Fruit fly (Drosophila melanogaster) whole organism, prepupa: ENCODE data around the gene CG6204.
A peak's percentile ranks its signal among the peaks of the same experiment; 100 is the strongest.

Experiments used
- CG10631 ChIP-seq: fragments of 200-800 bp; sonication (Bioruptor generic); optimal IDR thresholded peaks from 2 replicates; lab custom pipeline; 2016; ENCODE audit warnings: missing biosample characterization, missing genetic modification characterization
- CG10669 ChIP-seq: fragments of 200-800 bp; sonication (Bioruptor generic); optimal IDR thresholded peaks from 3 replicates; lab custom pipeline; 2018; ENCODE audit warnings: missing biosample characterization, mild to moderate bottlenecking, missing genetic modification characterization, moderate library complexity
- CG11294 ChIP-seq: fragments of 200-800 bp; sonication (Bioruptor generic); IDR thresholded peaks from 2 replicates; pipeline ENCODE4 v1.3.6; 2022; ENCODE audit warnings: missing biosample characterization, missing genetic modification characterization
- CG15336 ChIP-seq: fragments of 200-800 bp; sonication (Bioruptor generic); IDR thresholded peaks from 2 replicates; pipeline ENCODE4 v1.3.6; 2022; ENCODE audit warnings: missing biosample characterization, missing genetic modification characterization
- CG1621 ChIP-seq: fragments of 200-800 bp; sonication (Bioruptor generic); optimal IDR thresholded peaks from 3 replicates; lab custom pipeline; 2018; ENCODE audit warnings: missing biosample characterization, mild to moderate bottlenecking, missing genetic modification characterization
- CG16779 ChIP-seq: fragments of 200-800 bp; sonication (Bioruptor generic); optimal IDR thresholded peaks from 3 replicates; lab custom pipeline; 2017; ENCODE audit warnings: missing biosample characterization, mild to moderate bottlenecking, missing genetic modification characterization
- CG3032 ChIP-seq: fragments of 200-800 bp; optimal IDR thresholded peaks from 2 replicates; lab custom pipeline; 2019; ENCODE audit warnings: missing biosample characterization, mild to moderate bottlenecking, missing genetic modification characterization, moderate library complexity
- CG31627 ChIP-seq: fragments of 200-800 bp; sonication (Bioruptor generic); optimal IDR thresholded peaks from 3 replicates; lab custom pipeline; 2016; ENCODE audit warnings: missing biosample characterization, missing genetic modification characterization
- CG32006 ChIP-seq: fragments of 200-800 bp; sonication (Bioruptor generic); optimal IDR thresholded peaks from 3 replicates; lab custom pipeline; 2017; ENCODE audit warnings: missing biosample characterization, mild to moderate bottlenecking, missing genetic modification characterization
- CG34406 ChIP-seq: fragments of 200-800 bp; sonication (Bioruptor generic); optimal IDR thresholded peaks from 3 replicates; lab custom pipeline; 2016; ENCODE audit warnings: missing biosample characterization, missing genetic modification characterization
- CG3919 ChIP-seq: fragments of 200-800 bp; sonication (Bioruptor generic); optimal IDR thresholded peaks from 3 replicates; lab custom pipeline; 2016; ENCODE audit warnings: missing biosample characterization, missing genetic modification characterization
- CG4318 ChIP-seq: fragments of 200-800 bp; sonication (Bioruptor generic); optimal IDR thresholded peaks from 3 replicates; lab custom pipeline; 2017; ENCODE audit warnings: missing biosample characterization, mild to moderate bottlenecking, missing genetic modification characterization
- CG6163 ChIP-seq: fragments of 200-800 bp; sonication (Bioruptor generic); IDR thresholded peaks from 3 replicates; pipeline ENCODE4 v1.3.6; 2022; ENCODE audit warnings: missing biosample characterization, missing genetic modification characterization
- CG6276 ChIP-seq: fragments of 200-800 bp; sonication (Bioruptor generic); optimal IDR thresholded peaks from 2 replicates; lab custom pipeline; 2017; ENCODE audit warnings: missing biosample characterization, mild to moderate bottlenecking, missing genetic modification characterization
- CG6792 ChIP-seq: fragments of 200-800 bp; sonication (Bioruptor generic); optimal IDR thresholded peaks from 3 replicates; lab custom pipeline; 2016; ENCODE audit warnings: missing biosample characterization, missing genetic modification characterization
- CG6808 ChIP-seq: fragments of 200-800 bp; sonication (Bioruptor generic); optimal IDR thresholded peaks from 3 replicates; lab custom pipeline; 2017; ENCODE audit warnings: missing biosample characterization, missing genetic modification characterization, mild to moderate bottlenecking, moderate library complexity, missing genetic modification reagents
- CG6854 ChIP-seq: fragments of 200-800 bp; sonication (Bioruptor generic); optimal IDR thresholded peaks from 2 replicates; lab custom pipeline; 2017; ENCODE audit warnings: missing biosample characterization, mild to moderate bottlenecking, missing genetic modification characterization
- CG7368 ChIP-seq: fragments of 200-800 bp; sonication (Bioruptor generic); optimal IDR thresholded peaks from 3 replicates; lab custom pipeline; 2016; ENCODE audit warnings: missing biosample characterization, missing genetic modification characterization
- CG8119 ChIP-seq: fragments of 200-800 bp; sonication (Bioruptor generic); IDR thresholded peaks from 3 replicates; pipeline ENCODE4 v1.3.6; 2022; ENCODE audit warnings: missing biosample characterization, missing genetic modification characterization
- CG8319 ChIP-seq: fragments of 200-800 bp; sonication (Bioruptor generic); optimal IDR thresholded peaks from 3 replicates; lab custom pipeline; 2016; ENCODE audit warnings: missing biosample characterization, missing genetic modification characterization
- CG8632 ChIP-seq: fragments of 200-800 bp; sonication (Bioruptor generic); optimal IDR thresholded peaks from 3 replicates; lab custom pipeline; 2016; ENCODE audit warnings: missing biosample characterization, missing genetic modification characterization
- CG9139 ChIP-seq: fragments of 200-800 bp; sonication (Bioruptor generic); optimal IDR thresholded peaks from 3 replicates; lab custom pipeline; 2017; ENCODE audit warnings: missing biosample characterization, mild to moderate bottlenecking, missing genetic modification characterization
- Eip75B ChIP-seq: fragments of 200-800 bp; sonication (Bioruptor generic); optimal IDR thresholded peaks from 3 replicates; lab custom pipeline; 2016; ENCODE audit warnings: missing biosample characterization, missing genetic modification characterization
- Eip78C ChIP-seq: fragments of 200-800 bp; sonication (Bioruptor generic); peaks from one replicate; lab custom pipeline; 2016; ENCODE audit warnings: missing biosample characterization, missing genetic modification characterization
- Eip93F ChIP-seq: fragments of 200-800 bp; sonication (Bioruptor generic); optimal IDR thresholded peaks from 2 replicates; lab custom pipeline; 2016; ENCODE audit warnings: missing biosample characterization, mild to moderate bottlenecking, missing genetic modification characterization
- Ets96B ChIP-seq: fragments of 200-800 bp; optimal IDR thresholded peaks from 2 replicates; lab custom pipeline; 2019; ENCODE audit warnings: missing biosample characterization, mild to moderate bottlenecking, missing genetic modification characterization, moderate library complexity
- Gug ChIP-seq: fragments of 200-800 bp; sonication (Bioruptor generic); IDR thresholded peaks from 2 replicates; pipeline ENCODE4 v1.3.6; 2022; ENCODE audit warnings: missing biosample characterization, missing genetic modification characterization
- Hr38 ChIP-seq: sonication (Bioruptor generic); optimal IDR thresholded peaks from 2 replicates; lab custom pipeline; 2016; ENCODE audit warnings: missing biosample characterization, missing genetic modification characterization
- Hr4 ChIP-seq: fragments of 200-800 bp; sonication (Bioruptor generic); optimal IDR thresholded peaks from 3 replicates; lab custom pipeline; 2016; ENCODE audit warnings: missing biosample characterization, missing genetic modification characterization
- Lpt ChIP-seq: fragments of 200-800 bp; sonication (Bioruptor generic); optimal IDR thresholded peaks from 3 replicates; lab custom pipeline; 2016; ENCODE audit warnings: missing biosample characterization, missing genetic modification characterization
- Met ChIP-seq: fragments of 200-800 bp; sonication (Bioruptor generic); optimal IDR thresholded peaks from 3 replicates; lab custom pipeline; 2016; ENCODE audit warnings: missing biosample characterization, missing genetic modification characterization
- OdsH ChIP-seq: fragments of 200-800 bp; sonication (Bioruptor generic); optimal IDR thresholded peaks from 3 replicates; lab custom pipeline; 2016; ENCODE audit warnings: missing biosample characterization, missing genetic modification characterization
- Smox ChIP-seq: fragments of 200-800 bp; sonication (Bioruptor generic); optimal IDR thresholded peaks from 3 replicates; lab custom pipeline; 2016; ENCODE audit warnings: missing biosample characterization, missing genetic modification characterization
- Sox14 ChIP-seq: fragments of 200-800 bp; sonication (Bioruptor generic); optimal IDR thresholded peaks from 3 replicates; lab custom pipeline; 2016; ENCODE audit warnings: missing biosample characterization, missing genetic modification characterization
- Sox15 ChIP-seq: fragments of 200-800 bp; sonication (Bioruptor generic); optimal IDR thresholded peaks from 3 replicates; lab custom pipeline; 2016; ENCODE audit warnings: missing biosample characterization, missing genetic modification characterization
- acj6 ChIP-seq: fragments of 200-800 bp; sonication (Bioruptor generic); optimal IDR thresholded peaks from 3 replicates; lab custom pipeline; 2016; ENCODE audit warnings: missing biosample characterization, missing genetic modification characterization
- cyc ChIP-seq: fragments of 200-800 bp; sonication (Bioruptor generic); optimal IDR thresholded peaks from 3 replicates; lab custom pipeline; 2016; ENCODE audit warnings: missing biosample characterization, missing genetic modification characterization
- dsx ChIP-seq: fragments of 200-800 bp; optimal IDR thresholded peaks from 3 replicates; lab custom pipeline; 2019; ENCODE audit warnings: missing biosample characterization, mild to moderate bottlenecking, missing genetic modification characterization, moderate library complexity; ENCODE audit not compliant: poor library complexity, severe bottlenecking
- esn ChIP-seq: fragments of 200-800 bp; sonication (Bioruptor generic); optimal IDR thresholded peaks from 2 replicates; lab custom pipeline; 2016; ENCODE audit warnings: missing biosample characterization, mild to moderate bottlenecking, missing genetic modification characterization, moderate library complexity
- fd59A ChIP-seq: fragments of 200-800 bp; sonication (Bioruptor generic); optimal IDR thresholded peaks from 2 replicates; lab custom pipeline; 2017; ENCODE audit warnings: missing biosample characterization, mild to moderate bottlenecking, missing genetic modification characterization, missing genetic modification reagents
- fd85E ChIP-seq: fragments of 200-800 bp; sonication (Bioruptor generic); optimal IDR thresholded peaks from 3 replicates; lab custom pipeline; 2016; ENCODE audit warnings: missing biosample characterization, missing genetic modification characterization
- fkh ChIP-seq: fragments of 200-800 bp; sonication (Bioruptor generic); optimal IDR thresholded peaks from 3 replicates; lab custom pipeline; 2017; ENCODE audit warnings: missing biosample characterization, mild to moderate bottlenecking, missing genetic modification characterization, moderate library complexity
- lz ChIP-seq: fragments of 200-800 bp; sonication (Bioruptor generic); optimal IDR thresholded peaks from 3 replicates; lab custom pipeline; 2016; ENCODE audit warnings: missing biosample characterization, missing genetic modification characterization
- net ChIP-seq: fragments of 200-800 bp; sonication (Bioruptor generic); optimal IDR thresholded peaks from 3 replicates; lab custom pipeline; 2016; ENCODE audit warnings: missing biosample characterization, missing genetic modification characterization
- pdm3 ChIP-seq: fragments of 200-800 bp; sonication (Bioruptor generic); optimal IDR thresholded peaks from 3 replicates; lab custom pipeline; 2016; ENCODE audit warnings: missing biosample characterization, missing genetic modification characterization
- salr ChIP-seq, 2 experiments: fragments of 200-800 bp; sonication (Bioruptor generic); optimal IDR thresholded peaks; 3 replicates each; lab custom pipeline; 2016 to 2018; ENCODE audit warnings: missing biosample characterization in 2 of 2, missing genetic modification characterization in 2 of 2, mild to moderate bottlenecking in 1 of 2
- spab ChIP-seq: fragments of 200-800 bp; sonication (Bioruptor generic); optimal IDR thresholded peaks from 2 replicates; lab custom pipeline; 2017; ENCODE audit warnings: missing biosample characterization, mild to moderate bottlenecking, missing genetic modification characterization, missing genetic modification reagents
- ss ChIP-seq, 2 experiments: fragments of 200-800 bp; sonication (Bioruptor generic); optimal IDR thresholded peaks; 2 replicates in 1 of 2; 3 replicates in 1 of 2; lab custom pipeline; 2017 to 2018; ENCODE audit warnings: mild to moderate bottlenecking in 2 of 2, missing biosample characterization in 2 of 2, missing genetic modification characterization in 2 of 2, moderate library complexity in 1 of 2
- svp ChIP-seq: fragments of 200-800 bp; sonication (Bioruptor generic); peaks from one replicate; lab custom pipeline; 2016; ENCODE audit warnings: missing biosample characterization, missing genetic modification characterization
- topi ChIP-seq: fragments of 200-800 bp; sonication (Bioruptor generic); optimal IDR thresholded peaks from 3 replicates; lab custom pipeline; 2016; ENCODE audit warnings: missing biosample characterization, missing genetic modification characterization
- vri ChIP-seq: fragments of 200-800 bp; sonication (Bioruptor generic); optimal IDR thresholded peaks from 3 replicates; lab custom pipeline; 2016; ENCODE audit warnings: missing biosample characterization, mild to moderate bottlenecking, missing genetic modification characterization

The CG6204 gene

DNA sequence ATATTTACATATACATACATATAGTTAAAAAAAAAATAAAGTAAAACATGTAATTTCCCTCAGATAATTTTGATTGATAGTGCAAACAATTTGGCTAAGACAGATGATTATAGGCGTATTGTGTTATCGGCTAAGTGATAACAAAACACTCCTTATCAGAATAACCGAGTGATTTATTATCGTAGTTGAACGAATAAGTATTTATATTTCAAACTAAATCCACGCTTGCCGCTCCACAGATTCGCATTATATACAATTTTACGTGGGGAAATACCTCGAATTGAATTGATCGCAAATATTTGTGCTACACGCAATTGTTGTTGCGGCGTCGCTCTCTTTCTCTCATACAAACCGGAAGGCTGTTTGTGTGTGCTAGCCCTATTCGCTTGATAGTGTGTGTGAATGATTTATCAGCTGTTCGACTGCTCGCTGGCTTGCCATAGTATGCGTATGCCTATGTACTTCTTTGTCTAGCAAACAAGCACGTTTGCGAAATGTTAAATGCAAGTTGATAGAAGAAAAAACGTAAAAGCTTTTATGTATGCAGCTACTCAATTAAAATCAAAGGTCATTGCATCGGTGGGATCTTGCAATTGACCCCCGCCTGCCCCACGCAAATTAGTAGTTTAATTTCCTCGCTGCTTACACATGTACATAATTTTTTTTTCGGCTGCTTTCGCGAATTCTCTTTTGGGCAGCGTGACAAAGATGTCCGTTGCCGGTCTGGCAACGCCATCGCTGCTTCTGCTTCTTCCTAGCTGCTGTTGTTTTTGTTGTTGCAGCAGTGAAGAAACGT, 39.9 kb downstream of the CG6204 start:
- no peak for TF ChIP-seq CG7368 (GFP tag; lab: Kevin White, UChicago)
- TF ChIP-seq CG31627 (GFP tag; lab: Kevin White, UChicago), result no peak
- TF ChIP-seq acj6 (GFP tag; lab: Kevin White, UChicago), result no peak
- no peak for TF ChIP-seq OdsH (GFP tag; lab: Kevin White, UChicago)
- TF ChIP-seq CG10631 (GFP tag; lab: Kevin White, UChicago), result no peak
- no peak for TF ChIP-seq svp (GFP tag; lab: Kevin White, UChicago)
- peak; percentile 31; the same call in 1 of the 3 replicates for TF ChIP-seq CG6163 (GFP tag; lab: Robert Waterston, UW)
- no peak for TF ChIP-seq Eip75B (GFP tag; lab: Kevin White, UChicago)
- no peak for TF ChIP-seq vri (GFP tag; lab: Kevin White, UChicago)
- no peak for TF ChIP-seq salr (GFP tag; optimal IDR thresholded peaks at IDR 0.05; lab: Kevin White, UChicago)
- TF ChIP-seq CG1621, result no peak
- no peak for TF ChIP-seq Hr38 (GFP tag; lab: Kevin White, UChicago)
- TF ChIP-seq CG15336 (GFP tag; lab: Robert Waterston, UW), result 0 out of 2 replicates have a peak, but pooled peaks have one; percentile 8
- TF ChIP-seq spab (GFP tag; lab: Kevin White, UChicago), result no peak
- TF ChIP-seq Met (GFP tag; lab: Kevin White, UChicago), result no peak
- no peak for TF ChIP-seq Eip93F (GFP tag; lab: Kevin White, UChicago)
- peak; percentile 11 for TF ChIP-seq Ets96B
- no peak for TF ChIP-seq fd85E (GFP tag; lab: Kevin White, UChicago)
- TF ChIP-seq fkh, result peak; percentile 59
- no peak for TF ChIP-seq CG6792 (GFP tag; lab: Kevin White, UChicago)
- no peak for TF ChIP-seq cyc (GFP tag; lab: Kevin White, UChicago)
- no peak for TF ChIP-seq CG11294 (GFP tag; lab: Robert Waterston, UW)
- TF ChIP-seq CG6854 (GFP tag; lab: Kevin White, UChicago), result peak; percentile 21
- no peak for TF ChIP-seq CG9139
- no peak for TF ChIP-seq Hr4 (GFP tag; lab: Kevin White, UChicago)
- no peak for TF ChIP-seq pdm3 (GFP tag; lab: Kevin White, UChicago)
- no peak for TF ChIP-seq Lpt (GFP tag; lab: Kevin White, UChicago)
- peak; percentile 36 for TF ChIP-seq CG3032 (tag; lab: Kevin White, UChicago)
- peak; percentile 13 for TF ChIP-seq esn (GFP tag; lab: Kevin White, UChicago)
- TF ChIP-seq net (GFP tag; lab: Kevin White, UChicago), result no peak
- no peak for TF ChIP-seq topi (GFP tag; lab: Kevin White, UChicago)
- TF ChIP-seq CG6276 (GFP tag; lab: Kevin White, UChicago), result no peak
- TF ChIP-seq lz (GFP tag; lab: Kevin White, UChicago), result no peak
- TF ChIP-seq CG8119 (GFP tag; lab: Robert Waterston, UW), result no peak
- no peak for TF ChIP-seq Smox (GFP tag; lab: Kevin White, UChicago)
- no peak for TF ChIP-seq CG3919 (GFP tag; lab: Kevin White, UChicago)
- 0 out of 2 replicates have a peak, but pooled peaks have one; percentile 25 for TF ChIP-seq Gug
- TF ChIP-seq Eip78C, result peak; percentile 60
- peak; percentile 64 for TF ChIP-seq dsx (GFP tag; lab: Kevin White, UChicago)
- peak; percentile 38 for TF ChIP-seq fd59A (GFP tag; lab: Kevin White, UChicago)
- TF ChIP-seq ss (GFP tag; optimal IDR thresholded peaks at IDR 0.05; lab: Kevin White, UChicago), result peak in 1 of 2 experiments; percentile 44
- TF ChIP-seq CG4318 (GFP tag; lab: Kevin White, UChicago), result no peak
- TF ChIP-seq CG32006 (GFP tag; lab: Kevin White, UChicago), result no peak
- TF ChIP-seq CG6808, result no peak
- TF ChIP-seq Sox14 (GFP tag; lab: Kevin White, UChicago), result peak; percentile 72
- TF ChIP-seq CG8632 (GFP tag; lab: Kevin White, UChicago), result no peak
- TF ChIP-seq CG34406 (GFP tag; lab: Kevin White, UChicago), result no peak
- no peak for TF ChIP-seq CG16779 (tag; lab: Kevin White, UChicago)
- TF ChIP-seq Sox15 (GFP tag; lab: Kevin White, UChicago), result no peak
- no peak for TF ChIP-seq CG8319
- TF ChIP-seq CG10669 (GFP tag; lab: Kevin White, UChicago), result no peak
